Worm (Caenorhabditis elegans) whole organism, L2 larva: ENCODE measurements around the gene lgc-17.

Source experiments
- alr-1 ChIP-seq: fragments of 150-350 bp; optimal IDR thresholded peaks from 2 replicates; lab custom pipeline; 2014; ENCODE audit warnings: missing biosample characterization, missing genetic modification characterization
- ztf-11 ChIP-seq: sonication (generic microtip); optimal IDR thresholded peaks from 2 replicates; lab custom pipeline; 2017; ENCODE audit warnings: missing biosample characterization, missing genetic modification characterization

DNA sequence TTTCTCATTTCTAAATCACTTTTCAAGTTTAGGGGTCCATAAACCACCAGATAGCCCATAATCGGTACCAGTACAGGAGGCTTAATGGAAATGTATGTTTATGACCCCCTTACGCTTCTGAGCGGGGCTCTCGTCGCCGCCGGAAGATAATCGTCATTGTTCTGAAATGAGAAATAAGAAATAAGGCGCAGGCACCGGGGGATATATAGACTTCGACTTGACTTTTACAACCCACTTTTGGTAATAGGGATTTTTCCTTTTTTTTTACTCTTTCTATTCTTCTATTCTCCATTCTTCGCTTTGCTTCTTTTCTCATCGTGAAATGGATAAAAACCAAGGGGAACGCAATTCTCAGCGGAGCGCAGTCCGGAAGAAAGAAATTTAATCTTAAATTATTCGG lies 26.2 kb upstream of the lgc-17 start:
- TF ChIP-seq ztf-11 (tag; lab: Kevin White, UChicago) (no peak), alr-1 (tag; lab: Kevin White, UChicago) (no peak)
